Worm (Caenorhabditis elegans) whole organism, late embryonic: ENCODE results near the gene gei-15.

ENCODE experiments used
- C38D4.7 ChIP-seq: fragments of 200-800 bp; sonication (Bioruptor generic); optimal IDR thresholded peaks from 2 replicates; lab custom pipeline; 2018; ENCODE audit warnings: mild to moderate bottlenecking, missing genetic modification characterization, moderate library complexity, missing compliant biosample characterization
- F13H6.1 ChIP-seq: sonication (generic microtip); optimal IDR thresholded peaks from 2 replicates; lab custom pipeline; 2016; ENCODE audit warnings: missing genetic modification characterization, missing compliant biosample characterization
- Y22D7AL.16 ChIP-seq: sonication (generic microtip); optimal IDR thresholded peaks from 2 replicates; lab custom pipeline; 2016; ENCODE audit warnings: missing genetic modification characterization, missing compliant biosample characterization
- ahr-1 ChIP-seq: sonication (generic microtip); optimal IDR thresholded peaks from 2 replicates; lab custom pipeline; 2016; ENCODE audit warnings: missing genetic modification characterization, missing compliant biosample characterization
- ceh-19 ChIP-seq: fragments of 200-800 bp; sonication (Bioruptor generic); optimal IDR thresholded peaks from 2 replicates; lab custom pipeline; 2018; ENCODE audit warnings: mild to moderate bottlenecking, missing genetic modification characterization, missing compliant biosample characterization
- ceh-22 ChIP-seq: sonication (generic microtip); optimal IDR thresholded peaks from 2 replicates; lab custom pipeline; 2017; ENCODE audit warnings: missing biosample characterization, missing genetic modification characterization
- ceh-24 ChIP-seq: sonication (generic microtip); optimal IDR thresholded peaks from 2 replicates; lab custom pipeline; 2016; ENCODE audit warnings: mild to moderate bottlenecking, missing genetic modification characterization, missing compliant biosample characterization
- ceh-45 ChIP-seq: fragments of 200-800 bp; sonication (Bioruptor generic); IDR thresholded peaks from 2 replicates; pipeline ENCODE4 v1.3.6; 2022; ENCODE audit warnings: missing genetic modification reagents, missing genetic modification characterization, missing compliant biosample characterization
- ceh-6 ChIP-seq: fragments of 200-800 bp; sonication (Bioruptor generic); optimal IDR thresholded peaks from 2 replicates; lab custom pipeline; 2018; ENCODE audit warnings: mild to moderate bottlenecking, missing genetic modification characterization, missing compliant biosample characterization
- che-1 ChIP-seq: sonication (generic microtip); optimal IDR thresholded peaks from 2 replicates; lab custom pipeline; 2016; ENCODE audit warnings: mild to moderate bottlenecking, missing genetic modification characterization, missing compliant biosample characterization
- dmd-4 ChIP-seq: sonication (generic microtip); optimal IDR thresholded peaks from 2 replicates; lab custom pipeline; 2016; ENCODE audit warnings: borderline replicate concordance, missing genetic modification characterization, missing compliant biosample characterization
- dve-1 ChIP-seq: sonication (generic microtip); optimal IDR thresholded peaks from 2 replicates; lab custom pipeline; 2017; ENCODE audit warnings: antibody characterized with exemption, mild to moderate bottlenecking, missing genetic modification characterization, missing compliant biosample characterization
- elt-2 ChIP-seq: sonication (generic microtip); optimal IDR thresholded peaks from 2 replicates; lab custom pipeline; 2016; ENCODE audit warnings: missing genetic modification reagents, missing genetic modification characterization, missing compliant biosample characterization
- ets-4 ChIP-seq: sonication (generic microtip); optimal IDR thresholded peaks from 2 replicates; lab custom pipeline; 2016; ENCODE audit warnings: missing genetic modification characterization, missing compliant biosample characterization
- fax-1 ChIP-seq: sonication (generic microtip); optimal IDR thresholded peaks from 2 replicates; lab custom pipeline; 2016; ENCODE audit warnings: missing genotype, missing genetic modification characterization, missing compliant biosample characterization
- gmeb-2 ChIP-seq: sonication (generic microtip); optimal IDR thresholded peaks from 2 replicates; lab custom pipeline; 2016; ENCODE audit warnings: missing genetic modification characterization, inconsistent platforms, missing compliant biosample characterization
- hlh-30 ChIP-seq: sonication (generic microtip); optimal IDR thresholded peaks from 2 replicates; lab custom pipeline; 2017; ENCODE audit warnings: antibody characterized with exemption, missing genetic modification characterization, missing compliant biosample characterization; ENCODE audit not compliant: insufficient read depth
- hlh-8 ChIP-seq: sonication (generic microtip); optimal IDR thresholded peaks from 2 replicates; lab custom pipeline; 2016; ENCODE audit warnings: missing genotype, missing genetic modification characterization, missing compliant biosample characterization
- lin-11 ChIP-seq: fragments of 200-800 bp; sonication (Bioruptor generic); optimal IDR thresholded peaks from 2 replicates; lab custom pipeline; 2018; ENCODE audit warnings: mild to moderate bottlenecking, missing genetic modification characterization, missing compliant biosample characterization
- nfya-1 ChIP-seq: sonication (generic microtip); optimal IDR thresholded peaks from 2 replicates; lab custom pipeline; 2017; ENCODE audit warnings: missing genetic modification characterization, mild to moderate bottlenecking, missing compliant biosample characterization, antibody characterized with exemption, moderate library complexity
- nhr-232 ChIP-seq: sonication (generic microtip); optimal IDR thresholded peaks from 2 replicates; lab custom pipeline; 2016; ENCODE audit warnings: missing genetic modification characterization, missing compliant biosample characterization
- pat-9 ChIP-seq: fragments of 200-800 bp; sonication (Bioruptor generic); optimal IDR thresholded peaks from 2 replicates; lab custom pipeline; 2018; ENCODE audit warnings: mild to moderate bottlenecking, missing genetic modification characterization, moderate library complexity, missing compliant biosample characterization
- pha-2 ChIP-seq: sonication (generic microtip); optimal IDR thresholded peaks from 2 replicates; lab custom pipeline; 2017; ENCODE audit warnings: mild to moderate bottlenecking, missing genetic modification characterization, missing compliant biosample characterization
- pqm-1 ChIP-seq: sonication (generic microtip); optimal IDR thresholded peaks from 2 replicates; lab custom pipeline; 2016; ENCODE audit warnings: missing genetic modification characterization, missing compliant biosample characterization
- ref-2 ChIP-seq: sonication (generic microtip); optimal IDR thresholded peaks from 2 replicates; lab custom pipeline; 2016; ENCODE audit warnings: missing genetic modification characterization, missing compliant biosample characterization
- sdc-2 ChIP-seq: sonication (generic microtip); optimal IDR thresholded peaks from 2 replicates; lab custom pipeline; 2016; ENCODE audit warnings: missing genotype, missing genetic modification characterization, missing compliant biosample characterization
- sox-2 ChIP-seq: fragments of 200-800 bp; sonication (Bioruptor generic); IDR thresholded peaks from 2 replicates; pipeline ENCODE4 v1.3.6; 2022; ENCODE audit warnings: missing genetic modification reagents, missing genetic modification characterization, missing compliant biosample characterization
- syd-9 ChIP-seq: sonication (generic microtip); optimal IDR thresholded peaks from 2 replicates; lab custom pipeline; 2016; ENCODE audit warnings: mild to moderate bottlenecking, missing genetic modification characterization, moderate library complexity, missing compliant biosample characterization
- tbx-2 ChIP-seq: sonication (generic microtip); optimal IDR thresholded peaks from 2 replicates; lab custom pipeline; 2016; ENCODE audit warnings: missing genetic modification characterization, missing compliant biosample characterization
- unc-42 ChIP-seq: sonication (generic microtip); optimal IDR thresholded peaks from 2 replicates; lab custom pipeline; 2016; ENCODE audit warnings: missing genotype, missing genetic modification characterization, missing compliant biosample characterization
- unc-55 ChIP-seq: sonication (generic microtip); optimal IDR thresholded peaks from 2 replicates; lab custom pipeline; 2017; ENCODE audit warnings: missing biosample characterization, missing genetic modification reagents, missing genetic modification characterization
- unc-86 ChIP-seq: sonication (generic microtip); optimal IDR thresholded peaks from 2 replicates; lab custom pipeline; 2016; ENCODE audit warnings: missing genetic modification characterization, missing compliant biosample characterization

Gene gei-15

DNA sequence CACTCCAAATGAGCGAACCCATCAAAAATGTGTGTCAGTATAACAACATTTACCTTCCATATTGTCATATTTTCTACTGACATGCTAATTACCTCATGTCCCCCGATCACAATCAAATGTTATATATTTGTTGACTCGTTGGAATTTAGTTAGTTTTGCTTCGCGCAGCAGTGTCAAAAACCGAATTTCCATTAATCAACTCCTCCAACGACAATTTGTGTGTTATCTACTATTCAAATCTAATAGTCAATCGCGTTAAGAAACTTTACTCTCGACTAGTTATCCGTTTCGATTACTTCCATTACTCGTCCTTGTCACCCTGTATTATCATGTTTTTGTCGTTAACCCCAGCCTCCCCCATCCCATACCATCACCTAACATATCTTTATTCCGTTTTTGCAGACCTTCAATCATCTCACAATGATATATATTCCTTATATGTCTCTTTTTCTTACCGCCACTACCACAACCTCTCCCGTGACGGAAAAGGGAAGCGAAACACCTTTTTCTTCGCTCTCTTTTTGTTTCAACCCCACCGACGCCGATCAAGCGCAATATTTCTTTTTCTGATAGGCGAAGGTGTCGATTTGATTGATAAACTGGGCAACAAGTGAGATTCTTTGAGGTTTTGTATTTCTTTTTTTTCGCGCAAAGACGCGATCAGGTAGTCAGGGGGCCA lies 27.1 kb downstream of the gei-15 start:
- TF ChIP-seq hlh-8 (tag; lab: Kevin White, UChicago) (no peak), sox-2 (GFP tag; lab: Robert Waterston, UW) (no peak), ceh-24 (tag; lab: Kevin White, UChicago) (no peak), ceh-45 (GFP tag; lab: Robert Waterston, UW) (no peak), pha-2 (tag; lab: Kevin White, UChicago) (no peak), ref-2 (tag; lab: Kevin White, UChicago) (no peak), pqm-1 (no peak), ceh-22 (no peak), F13H6.1 (no peak)

DNA sequence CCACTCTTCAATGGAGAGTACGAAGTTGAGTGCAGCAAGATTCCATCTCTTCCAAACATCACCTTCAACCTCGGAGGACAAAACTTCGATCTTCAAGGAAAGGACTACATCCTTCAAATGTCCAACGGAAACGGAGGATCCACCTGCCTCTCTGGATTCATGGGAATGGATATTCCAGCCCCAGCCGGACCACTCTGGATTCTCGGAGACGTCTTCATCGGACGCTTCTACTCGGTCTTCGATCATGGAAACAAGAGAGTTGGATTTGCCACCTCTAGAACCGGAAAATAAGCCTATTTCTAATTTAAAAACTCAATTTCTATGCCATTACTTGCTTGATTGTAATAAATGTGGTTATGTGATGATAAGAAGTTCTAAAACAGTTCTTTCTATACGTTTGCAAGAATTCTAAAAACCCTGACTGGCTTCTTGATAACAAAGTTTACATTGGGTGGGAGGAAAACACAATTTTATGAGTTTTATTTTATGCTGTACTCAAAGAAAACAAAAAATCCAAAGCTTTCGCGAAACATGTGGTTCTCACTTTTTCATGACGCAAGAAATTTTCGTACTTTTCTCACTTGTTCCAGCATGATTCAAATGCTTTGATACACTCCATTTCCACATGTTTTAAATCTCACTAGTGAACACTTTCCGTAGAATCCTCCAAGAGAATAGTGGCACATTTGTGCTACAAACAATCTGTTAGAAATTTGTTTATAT lies 30.6 kb downstream of the gei-15 start:
- no peak for TF ChIP-seq dve-1
- no peak for TF ChIP-seq nhr-232
- TF ChIP-seq ref-2 (tag; lab: Kevin White, UChicago): no peak
- TF ChIP-seq ahr-1 (tag; lab: Kevin White, UChicago): no peak
- no peak for TF ChIP-seq lin-11 (tag; lab: Kevin White, UChicago)
- no peak for TF ChIP-seq Y22D7AL.16
- TF ChIP-seq ets-4 (tag; lab: Kevin White, UChicago): no peak
- no peak for TF ChIP-seq unc-55 (GFP tag; lab: Kevin White, UChicago)
- TF ChIP-seq pqm-1: no peak
- TF ChIP-seq che-1 (tag; lab: Kevin White, UChicago): no peak
- TF ChIP-seq gmeb-2: no peak
- no peak for TF ChIP-seq pat-9 (tag; lab: Kevin White, UChicago)
- no peak for TF ChIP-seq ceh-19
- no peak for TF ChIP-seq ceh-6 (GFP tag; lab: Kevin White, UChicago)
- TF ChIP-seq sdc-2 (tag; lab: Kevin White, UChicago): no peak
- no peak for TF ChIP-seq unc-42 (tag; lab: Kevin White, UChicago)
- no peak for TF ChIP-seq syd-9 (tag; lab: Kevin White, UChicago)

- TF ChIP-seq elt-2 (tag; lab: Kevin White, UChicago) (peak; percentile 34), sox-2 (GFP tag; lab: Robert Waterston, UW) (no peak)
Measured at ce11 chrX:6790986-6791385, 32.1 kb downstream of the gei-15 start, which contains the start of gene asp-3. Gene asp-3, plus strand, starts transcription at chrX:6791064.

DNA sequence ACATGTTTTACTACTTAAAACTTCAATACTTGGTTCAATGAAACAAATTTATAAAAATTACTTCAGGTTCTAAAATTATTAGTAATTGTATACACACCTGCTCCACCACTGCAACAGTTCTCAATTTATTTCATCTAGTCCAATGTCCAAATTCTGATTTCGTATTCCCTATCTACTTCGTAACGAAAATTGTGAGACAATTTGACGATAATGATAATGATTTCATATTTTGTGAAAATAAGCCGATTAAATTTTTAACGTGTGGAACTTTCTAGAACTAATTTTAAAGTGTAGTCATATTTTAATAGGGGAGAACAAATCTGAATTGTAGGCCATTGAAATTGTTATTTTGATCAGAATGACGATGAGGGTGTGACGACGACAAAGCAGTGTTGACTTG lies 32.6 kb downstream of the gei-15 start:
- TF ChIP-seq unc-86 (tag; lab: Kevin White, UChicago): no peak
- TF ChIP-seq dmd-4 (tag; lab: Kevin White, UChicago): no peak
- no peak for TF ChIP-seq fax-1 (tag; lab: Kevin White, UChicago)
- no peak for TF ChIP-seq C38D4.7 (GFP tag; lab: Kevin White, UChicago)

DNA sequence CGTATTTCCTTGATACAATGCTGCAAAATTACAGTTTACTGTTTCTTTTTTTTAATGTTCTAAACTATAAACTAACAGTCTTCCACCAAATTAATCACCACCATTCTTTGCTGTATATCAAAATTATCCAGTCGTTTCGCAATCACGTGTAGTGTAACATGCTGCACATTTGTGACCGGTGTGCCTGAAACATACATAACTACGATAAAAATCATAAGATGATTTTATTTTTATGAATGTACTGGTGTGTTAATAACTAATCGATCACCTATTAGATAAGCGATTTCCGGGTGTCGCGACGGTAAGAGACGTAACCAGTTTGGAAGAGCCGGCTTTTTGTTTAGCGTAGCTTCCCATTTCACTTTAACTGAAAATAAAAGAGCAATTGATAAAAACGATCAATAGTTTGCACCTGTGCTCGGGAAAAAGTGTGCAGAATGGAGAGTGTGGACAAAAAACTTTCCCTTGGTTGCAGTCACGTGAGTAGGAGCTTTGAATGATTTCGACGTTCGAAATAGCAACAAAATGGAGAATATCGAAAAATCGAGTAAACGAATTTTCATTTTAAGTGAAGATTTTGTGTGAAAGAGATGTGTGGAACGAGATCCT lies 34.0 kb downstream of the gei-15 start, which contains the start of gene sgca-1:
Gene sgca-1, minus strand, starts transcription at position 584 of the 609 bp plus-strand sequence.
- TF ChIP-seq elt-2 (tag; lab: Kevin White, UChicago) (peak; percentile 15), nfya-1 (tag; lab: Kevin White, UChicago) (no peak), hlh-30 (tag; lab: Kevin White, UChicago) (peak; percentile 18), tbx-2 (tag; lab: Kevin White, UChicago) (no peak)
